Fruit fly (Drosophila melanogaster): ENCODE results near the gene CG31248.

dm6 chr3R:7174755-7175154 is 45.6 kb downstream of the CG31248 start:
- TF ChIP-seq CG4328 (GFP tag; optimal IDR thresholded peaks at IDR 0.05) = no peak
- TF ChIP-seq D (optimal IDR thresholded peaks at IDR 0.05) = no peak
- TF ChIP-seq D (GFP tag; optimal IDR thresholded peaks at IDR 0.05) = no peak
- no peak for TF ChIP-seq Gug (GFP tag; IDR thresholded peaks at IDR 0.05)
- TF ChIP-seq CG2129 (GFP tag; IDR thresholded peaks at IDR 0.05; ENCODE audit: partially characterized antibody) = no peak
- no peak for TF ChIP-seq Fer1 (GFP tag; optimal IDR thresholded peaks at IDR 0.05)
- no peak for TF ChIP-seq HLH3B (GFP tag; IDR thresholded peaks at IDR 0.05)
- no peak for TF ChIP-seq Ptx1 (GFP tag; IDR thresholded peaks at IDR 0.05)
- TF ChIP-seq sima (GFP tag; optimal IDR thresholded peaks at IDR 0.05) = no peak
- no peak for TF ChIP-seq CG9727 (GFP tag; optimal IDR thresholded peaks at IDR 0.05)
- no peak for TF ChIP-seq zf30C (GFP tag; optimal IDR thresholded peaks at IDR 0.05)

Data from whole organism, embryonic.